Fruit fly (Drosophila melanogaster) whole organism, pupa: Measurements from ENCODE around the gene CG33668.
"Not testable (repeated sequence)": the region's sequence is repeated elsewhere in the genome, so short reads cannot be mapped to it uniquely, and the experiment has no call there.

Experiments used
- CG12605 ChIP-seq: fragments of 200-800 bp; sonication (Bioruptor generic); IDR thresholded peaks from 2 replicates; pipeline ENCODE4 v1.3.6; 2022; ENCODE audit warnings: missing biosample characterization, missing genetic modification characterization
- CG13204 ChIP-seq: fragments of 200-800 bp; sonication (Bioruptor generic); optimal IDR thresholded peaks from 2 replicates; lab custom pipeline; 2018; ENCODE audit warnings: missing biosample characterization, mild to moderate bottlenecking, missing genetic modification characterization, moderate library complexity
- CG14655 ChIP-seq: fragments of 200-800 bp; sonication (Bioruptor generic); optimal IDR thresholded peaks from 3 replicates; lab custom pipeline; 2017; ENCODE audit warnings: mild to moderate bottlenecking, missing biosample characterization, missing genetic modification reagents, missing genetic modification characterization
- CG17806 ChIP-seq: fragments of 200-800 bp; sonication (Bioruptor generic); optimal IDR thresholded peaks from 2 replicates; lab custom pipeline; 2018; ENCODE audit warnings: missing biosample characterization, mild to moderate bottlenecking, missing genetic modification characterization, moderate library complexity
- CG32121 ChIP-seq: fragments of 200-800 bp; sonication (Bioruptor generic); IDR thresholded peaks from 2 replicates; pipeline ENCODE4 v1.3.6; 2022; ENCODE audit warnings: missing biosample characterization, missing genetic modification characterization
- CG34367 ChIP-seq: fragments of 200-800 bp; sonication (Bioruptor generic); optimal IDR thresholded peaks from 2 replicates; lab custom pipeline; 2018; ENCODE audit warnings: missing biosample characterization, mild to moderate bottlenecking, missing genetic modification characterization
- CG4496 ChIP-seq: fragments of 200-800 bp; sonication (Bioruptor generic); IDR thresholded peaks from 3 replicates; pipeline ENCODE4 v1.3.6; 2022; ENCODE audit warnings: missing biosample characterization, missing genetic modification characterization
- CG9948 ChIP-seq: fragments of 200-800 bp; sonication (Bioruptor generic); optimal IDR thresholded peaks from 2 replicates; lab custom pipeline; 2018; ENCODE audit warnings: missing biosample characterization, mild to moderate bottlenecking, missing genetic modification characterization, moderate library complexity
- D1 ChIP-seq: fragments of 200-800 bp; sonication (Bioruptor generic); optimal IDR thresholded peaks from 2 replicates; lab custom pipeline; 2018; ENCODE audit warnings: missing biosample characterization, mild to moderate bottlenecking, missing genetic modification characterization, moderate library complexity
- Ets98B ChIP-seq: fragments of 200-800 bp; sonication (Bioruptor generic); IDR thresholded peaks from 2 replicates; pipeline ENCODE4 v1.3.6; 2022; ENCODE audit warnings: missing biosample characterization, missing genetic modification characterization
- Pif1A ChIP-seq: fragments of 200-800 bp; sonication (Bioruptor generic); optimal IDR thresholded peaks from 3 replicates; lab custom pipeline; 2016; ENCODE audit warnings: missing biosample characterization, missing genetic modification characterization
- fd96Ca ChIP-seq: fragments of 200-800 bp; sonication (Bioruptor generic); IDR thresholded peaks from 3 replicates; pipeline ENCODE4 v1.3.6; 2022; ENCODE audit warnings: missing biosample characterization, missing genetic modification characterization
- gl ChIP-seq: fragments of 200-800 bp; sonication (Bioruptor generic); optimal IDR thresholded peaks from 2 replicates; lab custom pipeline; 2018; ENCODE audit warnings: missing biosample characterization, mild to moderate bottlenecking, missing genetic modification characterization
- rn ChIP-seq: fragments of 200-800 bp; sonication (Bioruptor generic); IDR thresholded peaks from 2 replicates; pipeline ENCODE4 v1.3.6; 2022; ENCODE audit warnings: missing biosample characterization, missing genetic modification characterization

DNA sequence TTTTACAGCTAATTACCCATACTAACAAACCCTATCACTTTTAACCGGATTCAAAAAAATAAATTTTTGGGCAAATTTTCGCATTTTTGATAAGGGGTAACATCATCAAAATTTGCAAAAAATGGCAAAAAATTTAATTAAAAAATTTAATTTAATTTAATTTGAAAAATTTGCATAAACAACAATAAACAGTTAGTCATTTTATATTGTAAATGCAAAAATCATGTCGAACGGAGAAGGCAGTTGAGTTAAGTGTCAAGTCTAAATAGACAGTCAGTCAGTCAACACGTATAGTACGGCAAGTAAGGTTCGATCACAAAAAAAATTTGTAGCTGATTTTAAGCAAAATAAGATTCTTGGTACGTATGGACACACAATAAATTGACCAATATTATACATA lies 35.3 kb downstream of the CG33668 start, which contains the start of gene CG33664:
- TF ChIP-seq CG14655 (GFP tag; lab: Kevin White, UChicago); CG17806; CG13204 (GFP tag; lab: Kevin White, UChicago); D1 (tag; lab: Kevin White, UChicago); Ets98B (GFP tag; lab: Robert Waterston, UW); CG12605; CG32121 (GFP tag; lab: Robert Waterston, UW); CG9948; CG34367; CG4496; rn (GFP tag; lab: Robert Waterston, UW); fd96Ca (GFP tag; lab: Robert Waterston, UW); Pif1A (GFP tag; lab: Kevin White, UChicago); gl (tag; lab: Kevin White, UChicago): not testable (repeated sequence)
